Worm (Caenorhabditis elegans) whole organism, L4/young adult: Measurements from ENCODE around the gene srw-89.

Experiments
- dao-5 ChIP-seq: sonication (generic microtip); optimal IDR thresholded peaks from 2 replicates; lab custom pipeline; 2016; ENCODE audit warnings: missing genotype, missing genetic modification characterization, moderate library complexity, missing compliant biosample characterization
- him-1 ChIP-seq: sonication (generic microtip); optimal IDR thresholded peaks from 2 replicates; lab custom pipeline; 2016; ENCODE audit warnings: missing genotype, missing genetic modification reagents, missing genetic modification characterization, missing compliant biosample characterization

- TF ChIP-seq him-1 (tag; lab: Kevin White, UChicago) (no peak), dao-5 (tag; lab: Kevin White, UChicago) (no peak)
Observed at ce11 chrV:4034303-4034702, 17.4 kb downstream of the srw-89 start, which contains the start of gene C49G7.7.
